Fruit fly (Drosophila melanogaster) whole organism, adult: ENCODE data around the gene CG14795.

Experiments
- CG11617 ChIP-seq: fragments of 200-800 bp; sonication (Bioruptor generic); optimal IDR thresholded peaks from 2 replicates; lab custom pipeline; 2017; ENCODE audit warnings: mild to moderate bottlenecking, missing biosample characterization, missing genetic modification reagents, missing genetic modification characterization
- CG12768 ChIP-seq: fragments of 200-800 bp; sonication (Bioruptor generic); optimal IDR thresholded peaks from 2 replicates; lab custom pipeline; 2017; ENCODE audit warnings: missing biosample characterization, missing genetic modification characterization, mild to moderate bottlenecking, moderate library complexity, missing genetic modification reagents
- CG14711 ChIP-seq: fragments of 200-800 bp; sonication (Bioruptor generic); optimal IDR thresholded peaks from 2 replicates; lab custom pipeline; 2018; ENCODE audit warnings: missing biosample characterization, mild to moderate bottlenecking, missing genetic modification characterization, moderate library complexity
- CG1620 ChIP-seq: fragments of 200-800 bp; sonication (Bioruptor generic); optimal IDR thresholded peaks from 2 replicates; lab custom pipeline; 2016; ENCODE audit warnings: missing biosample characterization, missing genetic modification characterization
- CG33017 ChIP-seq: fragments of 200-800 bp; sonication (Bioruptor generic); optimal IDR thresholded peaks from 2 replicates; lab custom pipeline; 2018; ENCODE audit warnings: missing biosample characterization, mild to moderate bottlenecking, missing genetic modification characterization, moderate library complexity
- CG5204 ChIP-seq: fragments of 200-800 bp; sonication (Bioruptor generic); optimal IDR thresholded peaks from 2 replicates; lab custom pipeline; 2016; ENCODE audit warnings: missing biosample characterization, missing genetic modification characterization
- CG7045 ChIP-seq: fragments of 200-800 bp; sonication (Bioruptor generic); optimal IDR thresholded peaks from 2 replicates; lab custom pipeline; 2017; ENCODE audit warnings: missing biosample characterization, mild to moderate bottlenecking, missing genetic modification characterization
- CG7101 ChIP-seq: fragments of 200-800 bp; sonication (Bioruptor generic); optimal IDR thresholded peaks from 2 replicates; lab custom pipeline; 2018; ENCODE audit warnings: missing biosample characterization, mild to moderate bottlenecking, missing genetic modification characterization, moderate library complexity
- Clk ChIP-seq: fragments of 200-800 bp; sonication (Bioruptor generic); optimal IDR thresholded peaks from 2 replicates; lab custom pipeline; 2017; ENCODE audit warnings: missing biosample characterization, missing genetic modification characterization
- Crg-1 ChIP-seq: fragments of 200-800 bp; sonication (Bioruptor generic); optimal IDR thresholded peaks from 2 replicates; lab custom pipeline; 2016; ENCODE audit warnings: missing biosample characterization, missing genetic modification characterization
- Hr96 ChIP-seq: fragments of 200-800 bp; sonication (Bioruptor generic); optimal IDR thresholded peaks from 2 replicates; lab custom pipeline; 2016; ENCODE audit warnings: missing biosample characterization, missing genetic modification characterization
- Mnt ChIP-seq: fragments of 200-800 bp; sonication (Bioruptor generic); optimal IDR thresholded peaks from 2 replicates; lab custom pipeline; 2016; ENCODE audit warnings: missing biosample characterization, mild to moderate bottlenecking, missing genetic modification characterization
- bab1 ChIP-seq: fragments of 200-800 bp; sonication (Bioruptor generic); optimal IDR thresholded peaks from 3 replicates; lab custom pipeline; 2019; ENCODE audit warnings: missing biosample characterization, mild to moderate bottlenecking, missing genetic modification characterization, moderate library complexity
- cic ChIP-seq: fragments of 200-800 bp; sonication (Bioruptor generic); optimal IDR thresholded peaks from 2 replicates; lab custom pipeline; 2017; ENCODE audit warnings: missing biosample characterization, mild to moderate bottlenecking, missing genetic modification characterization, moderate library complexity
- cnc ChIP-seq, 2 experiments: fragments of >200 bp; optimal IDR thresholded peaks; 2 replicates each; lab custom pipeline; 2017
- kay ChIP-seq: fragments of 200-800 bp; sonication (Bioruptor generic); peaks from one replicate; lab custom pipeline; 2016; ENCODE audit warnings: missing biosample characterization, missing genetic modification characterization, borderline replicate concordance
- ovo ChIP-seq: fragments of 200-800 bp; sonication (Bioruptor generic); optimal IDR thresholded peaks from 2 replicates; lab custom pipeline; 2016; ENCODE audit warnings: missing biosample characterization, missing genetic modification characterization
- pad ChIP-seq: fragments of 200-800 bp; sonication (Bioruptor generic); optimal IDR thresholded peaks from 3 replicates; lab custom pipeline; 2017; ENCODE audit warnings: missing biosample characterization, missing genetic modification characterization, mild to moderate bottlenecking, moderate library complexity, missing genetic modification reagents
- tj ChIP-seq: fragments of 200-800 bp; sonication (Bioruptor generic); optimal IDR thresholded peaks from 3 replicates; lab custom pipeline; 2017; ENCODE audit warnings: missing biosample characterization, mild to moderate bottlenecking, missing genetic modification characterization, moderate library complexity
- toe ChIP-seq: fragments of 200-800 bp; sonication (Bioruptor generic); optimal IDR thresholded peaks from 2 replicates; lab custom pipeline; 2016; ENCODE audit warnings: missing biosample characterization, missing genetic modification characterization

CG14795 gene

dm6 chrX:1513865-1514264, 1.3 kb upstream of the CG14795 start:
- TF ChIP-seq kay (GFP tag; lab: Kevin White, UChicago) (no peak), cnc (optimal IDR thresholded peaks at IDR 0.05; lab: Kevin White, UChicago) (no peak), Clk (GFP tag; lab: Kevin White, UChicago) (no peak), toe (GFP tag; lab: Kevin White, UChicago) (no peak), CG5204 (GFP tag; lab: Kevin White, UChicago) (no peak), Hr96 (GFP tag; lab: Kevin White, UChicago) (no peak)

- TF ChIP-seq CG5204 (GFP tag; lab: Kevin White, UChicago) = peak; percentile 17
- TF ChIP-seq CG11617 (GFP tag; lab: Kevin White, UChicago) = no peak
- peak; percentile 25 for TF ChIP-seq CG7045 (GFP tag; lab: Kevin White, UChicago)
- no peak for TF ChIP-seq toe (GFP tag; lab: Kevin White, UChicago)
- TF ChIP-seq Hr96 (GFP tag; lab: Kevin White, UChicago) = peak; percentile 57
- TF ChIP-seq CG7101 (tag; lab: Kevin White, UChicago) = peak; percentile 7
These were observed 4.3 kb downstream of the CG14795 start for dm6 chrX:1508241-1508823.

dm6 chrX:1507751-1508150, 4.9 kb downstream of the CG14795 start, which contains the start of gene Nmdar2:
Gene Nmdar2 (minus strand): TSS chrX:1507809.
- TF ChIP-seq CG7045 (GFP tag; lab: Kevin White, UChicago) (no peak), tj (no peak), pad (GFP tag; lab: Kevin White, UChicago) (no peak)

- TF ChIP-seq CG12768 (GFP tag; lab: Kevin White, UChicago) (no peak), cnc (optimal IDR thresholded peaks at IDR 0.05; lab: Kevin White, UChicago) (no peak), CG14711 (tag; lab: Kevin White, UChicago) (peak; percentile 70), CG33017 (tag; lab: Kevin White, UChicago) (peak; percentile 72), bab1 (GFP tag; lab: Kevin White, UChicago) (peak; percentile 92), CG7045 (GFP tag; lab: Kevin White, UChicago) (peak; percentile 3), tj (peak; percentile 62), CG11617 (GFP tag; lab: Kevin White, UChicago) (peak; percentile 75), toe (GFP tag; lab: Kevin White, UChicago) (no peak), kay (GFP tag; lab: Kevin White, UChicago) (no peak), Hr96 (GFP tag; lab: Kevin White, UChicago) (peak; percentile 77), ovo (GFP tag; lab: Kevin White, UChicago) (peak; percentile 61), Crg-1 (peak; percentile 71), Mnt (GFP tag; lab: Kevin White, UChicago) (peak; percentile 95), CG7101 (tag; lab: Kevin White, UChicago) (peak; percentile 89), pad (GFP tag; lab: Kevin White, UChicago) (peak; percentile 76), CG1620 (GFP tag; lab: Kevin White, UChicago) (peak; percentile 75), CG5204 (GFP tag; lab: Kevin White, UChicago) (no peak), cic (GFP tag; lab: Kevin White, UChicago) (peak; percentile 24), Clk (GFP tag; lab: Kevin White, UChicago) (peak; percentile 5)
These were observed 29.6 kb downstream of the CG14795 start, which contains the start of the genes sta and inc for dm6 chrX:1482840-1483518. Gene sta (minus strand): TSS chrX:1483413. Gene inc (plus strand): TSS chrX:1483479.

dm6 chrX:1480426-1480825, 32.2 kb downstream of the CG14795 start:
- TF ChIP-seq CG12768 (GFP tag; lab: Kevin White, UChicago) (peak; percentile 10), Crg-1 (no peak), cic (GFP tag; lab: Kevin White, UChicago) (peak; percentile 51), CG5204 (GFP tag; lab: Kevin White, UChicago) (no peak), cnc (optimal IDR thresholded peaks at IDR 0.05; lab: Kevin White, UChicago) (peak in 1 of 2 experiments; percentile 30), Mnt (GFP tag; lab: Kevin White, UChicago) (peak; percentile 12)

dm6 chrX:1478276-1479122, 34.1 kb downstream of the CG14795 start, which contains the start of gene rush:
Gene rush (plus strand): TSS chrX:1478552.
- TF ChIP-seq CG12768 (GFP tag; lab: Kevin White, UChicago) (no peak), CG5204 (GFP tag; lab: Kevin White, UChicago) (no peak), ovo (GFP tag; lab: Kevin White, UChicago) (peak; percentile 44), cnc (optimal IDR thresholded peaks at IDR 0.05; lab: Kevin White, UChicago) (no peak), tj (no peak), pad (GFP tag; lab: Kevin White, UChicago) (peak; percentile 73), bab1 (GFP tag; lab: Kevin White, UChicago) (peak; percentile 21), CG1620 (GFP tag; lab: Kevin White, UChicago) (peak; percentile 49), toe (GFP tag; lab: Kevin White, UChicago) (no peak), Clk (GFP tag; lab: Kevin White, UChicago) (no peak), CG11617 (GFP tag; lab: Kevin White, UChicago) (peak; percentile 23), Mnt (GFP tag; lab: Kevin White, UChicago) (peak; percentile 62), CG14711 (tag; lab: Kevin White, UChicago) (no peak), Hr96 (GFP tag; lab: Kevin White, UChicago) (peak; percentile 43), Crg-1 (peak; percentile 59), CG7045 (GFP tag; lab: Kevin White, UChicago) (no peak), kay (GFP tag; lab: Kevin White, UChicago) (no peak), CG33017 (tag; lab: Kevin White, UChicago) (no peak), CG7101 (tag; lab: Kevin White, UChicago) (peak; percentile 38), cic (GFP tag; lab: Kevin White, UChicago) (peak; percentile 4)
